Fruit fly (Drosophila melanogaster) whole organism, embryonic: ENCODE measurements around the gene Bug22.

Experiments
- Atf-2 ChIP-seq: fragments of 200-800 bp; sonication (Bioruptor generic); optimal IDR thresholded peaks from 2 replicates; lab custom pipeline; 2016; ENCODE audit warnings: missing biosample characterization, missing genetic modification characterization
- B-H1 ChIP-seq: fragments of 200-800 bp; sonication (Bioruptor generic); IDR thresholded peaks from 3 replicates; pipeline ENCODE4 v1.3.6; 2022; ENCODE audit warnings: missing biosample characterization, missing genetic modification characterization
- Bgb ChIP-seq: fragments of 200-800 bp; sonication (Bioruptor generic); IDR thresholded peaks from 2 replicates; pipeline ENCODE4 v1.3.6; 2022; ENCODE audit warnings: missing biosample characterization, missing genetic modification characterization; ENCODE audit not compliant: partially characterized antibody
- CG10565 ChIP-seq: fragments of 200-800 bp; sonication (Bioruptor generic); optimal IDR thresholded peaks from 3 replicates; lab custom pipeline; 2016; ENCODE audit warnings: missing biosample characterization, mild to moderate bottlenecking, missing genetic modification characterization
- CG11093 ChIP-seq: fragments of 200-800 bp; sonication (Bioruptor generic); IDR thresholded peaks from 3 replicates; pipeline ENCODE4 v1.3.6; 2022; ENCODE audit warnings: missing biosample characterization, missing genetic modification characterization
- CG12659 ChIP-seq: fragments of 200-800 bp; sonication (Bioruptor generic); optimal IDR thresholded peaks from 3 replicates; lab custom pipeline; 2017; ENCODE audit warnings: mild to moderate bottlenecking, missing biosample characterization, missing genetic modification reagents, missing genetic modification characterization
- CG13624 ChIP-seq: fragments of 200-800 bp; sonication (Bioruptor generic); optimal IDR thresholded peaks from 2 replicates; lab custom pipeline; 2016; ENCODE audit warnings: missing biosample characterization, missing genetic modification characterization
- CG13894 ChIP-seq: fragments of 200-800 bp; sonication (Bioruptor generic); optimal IDR thresholded peaks from 3 replicates; lab custom pipeline; 2018; ENCODE audit warnings: missing biosample characterization, mild to moderate bottlenecking, missing genetic modification characterization, moderate library complexity
- CG14667 ChIP-seq: fragments of 200-800 bp; sonication (Bioruptor generic); IDR thresholded peaks from 2 replicates; pipeline ENCODE4 v1.3.6; 2022; ENCODE audit warnings: missing biosample characterization, missing genetic modification characterization
- CG14860 ChIP-seq: fragments of 200-800 bp; sonication (Bioruptor generic); IDR thresholded peaks from 3 replicates; pipeline ENCODE4 v1.3.6; 2022; ENCODE audit warnings: missing biosample characterization, missing genetic modification characterization; ENCODE audit not compliant: partially characterized antibody
- CG1529 ChIP-seq: fragments of 200-800 bp; sonication (Bioruptor generic); optimal IDR thresholded peaks from 3 replicates; lab custom pipeline; 2018; ENCODE audit warnings: missing biosample characterization, missing genetic modification characterization
- CG17912 ChIP-seq: fragments of 200-800 bp; sonication (Bioruptor generic); optimal IDR thresholded peaks from 2 replicates; lab custom pipeline; 2018; ENCODE audit warnings: missing biosample characterization, mild to moderate bottlenecking, missing genetic modification characterization
- CG2120 ChIP-seq: fragments of 200-800 bp; sonication (Bioruptor generic); optimal IDR thresholded peaks from 3 replicates; lab custom pipeline; 2016; ENCODE audit warnings: missing biosample characterization, missing genetic modification characterization
- CG32767 ChIP-seq: fragments of 200-800 bp; sonication (Bioruptor generic); IDR thresholded peaks from 2 replicates; pipeline ENCODE4 v1.3.6; 2022; ENCODE audit warnings: missing biosample characterization, missing genetic modification characterization
- CG7556 ChIP-seq: fragments of 200-800 bp; sonication (Bioruptor generic); optimal IDR thresholded peaks from 2 replicates; lab custom pipeline; 2017; ENCODE audit warnings: missing biosample characterization, mild to moderate bottlenecking, missing genetic modification characterization
- CG7963 ChIP-seq: fragments of 200-800 bp; sonication (Bioruptor generic); IDR thresholded peaks from 3 replicates; pipeline ENCODE4 v1.3.6; 2022; ENCODE audit warnings: missing biosample characterization, missing genetic modification characterization; ENCODE audit not compliant: partially characterized antibody
- Dip3 ChIP-seq: fragments of 200-800 bp; sonication (Bioruptor generic); optimal IDR thresholded peaks from 3 replicates; lab custom pipeline; 2016; ENCODE audit warnings: missing biosample characterization, missing genetic modification characterization
- Dref ChIP-seq: fragments of 200-800 bp; sonication (Bioruptor generic); IDR thresholded peaks from 2 replicates; pipeline ENCODE4 v1.3.6; 2022; ENCODE audit warnings: missing biosample characterization, missing genetic modification characterization
- H15 ChIP-seq: fragments of 200-800 bp; sonication (Bioruptor generic); IDR thresholded peaks from 3 replicates; pipeline ENCODE4 v1.3.6; 2022; ENCODE audit warnings: missing biosample characterization, missing genetic modification characterization
- Hey ChIP-seq: fragments of 200-800 bp; sonication (Bioruptor generic); optimal IDR thresholded peaks from 3 replicates; lab custom pipeline; 2018; ENCODE audit warnings: missing biosample characterization, mild to moderate bottlenecking, missing genetic modification characterization
- Kr ChIP-seq: fragments of 200-800 bp; sonication (Bioruptor generic); optimal IDR thresholded peaks from 2 replicates; lab custom pipeline; 2017; ENCODE audit warnings: missing biosample characterization, mild to moderate bottlenecking, missing genetic modification characterization
- MESR4 ChIP-seq: fragments of 200-800 bp; sonication (Bioruptor generic); optimal IDR thresholded peaks from 2 replicates; lab custom pipeline; 2018; ENCODE audit warnings: missing biosample characterization, mild to moderate bottlenecking, missing genetic modification characterization, moderate library complexity
- PHDP ChIP-seq: fragments of 200-800 bp; sonication (Bioruptor generic); optimal IDR thresholded peaks from 3 replicates; lab custom pipeline; 2018; ENCODE audit warnings: missing biosample characterization, mild to moderate bottlenecking, missing genetic modification characterization, moderate library complexity
- Sox100B ChIP-seq: fragments of 200-800 bp; sonication (Bioruptor generic); optimal IDR thresholded peaks from 3 replicates; lab custom pipeline; 2018; ENCODE audit warnings: missing biosample characterization, mild to moderate bottlenecking, missing genetic modification characterization
- Spps ChIP-seq: fragments of 200-800 bp; sonication (Bioruptor generic); optimal IDR thresholded peaks from 2 replicates; lab custom pipeline; 2018; ENCODE audit warnings: missing biosample characterization, mild to moderate bottlenecking, missing genetic modification characterization
- Sry-δ ChIP-seq: fragments of 200-800 bp; sonication (Bioruptor generic); optimal IDR thresholded peaks from 2 replicates; lab custom pipeline; 2016; ENCODE audit warnings: missing biosample characterization, missing genetic modification characterization
- Taf1 ChIP-seq: fragments of 200-800 bp; sonication (Bioruptor generic); IDR thresholded peaks from 2 replicates; pipeline ENCODE4 v1.3.6; 2022; ENCODE audit warnings: missing biosample characterization, missing genetic modification characterization
- ac ChIP-seq: fragments of 200-800 bp; sonication (Bioruptor generic); optimal IDR thresholded peaks from 3 replicates; lab custom pipeline; 2017; ENCODE audit warnings: missing biosample characterization, mild to moderate bottlenecking, missing genetic modification characterization
- amos ChIP-seq: fragments of 200-800 bp; sonication (Bioruptor generic); IDR thresholded peaks from 2 replicates; pipeline ENCODE4 v1.3.6; 2022; ENCODE audit warnings: missing biosample characterization, missing genetic modification characterization; ENCODE audit not compliant: partially characterized antibody
- ap ChIP-seq: fragments of 200-800 bp; sonication (Bioruptor generic); IDR thresholded peaks from 2 replicates; pipeline ENCODE4 v1.3.6; 2022; ENCODE audit warnings: missing biosample characterization, missing genetic modification characterization
- bcd ChIP-seq: fragments of 200-800 bp; sonication (Bioruptor generic); optimal IDR thresholded peaks from 2 replicates; lab custom pipeline; 2017; ENCODE audit warnings: missing biosample characterization, mild to moderate bottlenecking, missing genetic modification characterization
- caup ChIP-seq: fragments of 200-800 bp; sonication (Bioruptor generic); optimal IDR thresholded peaks from 3 replicates; lab custom pipeline; 2017; ENCODE audit warnings: missing biosample characterization, mild to moderate bottlenecking, missing genetic modification characterization, moderate library complexity; ENCODE audit not compliant: severe bottlenecking
- crol ChIP-seq: fragments of 200-800 bp; sonication (Bioruptor generic); IDR thresholded peaks from 2 replicates; pipeline ENCODE4 v1.3.6; 2022; ENCODE audit warnings: missing biosample characterization, missing genetic modification characterization
- esg ChIP-seq: fragments of 200-800 bp; sonication (Bioruptor generic); conservative IDR thresholded peaks from 2 replicates; pipeline ENCODE4 v1.3.6; 2022; ENCODE audit warnings: missing biosample characterization, missing genetic modification characterization
- fru ChIP-seq: fragments of >200 bp; optimal IDR thresholded peaks from 2 replicates; lab custom pipeline; 2017
- gcm2 ChIP-seq: fragments of 200-800 bp; sonication (Bioruptor generic); optimal IDR thresholded peaks from 2 replicates; lab custom pipeline; 2016; ENCODE audit warnings: missing biosample characterization, missing genetic modification characterization
- hkb ChIP-seq, 2 experiments: fragments of 200-800 bp in 1 of 2; fragments of >200 bp in 1 of 2; sonication (Bioruptor generic) in 1 of 2; IDR thresholded peaks in 1 of 2; optimal IDR thresholded peaks in 1 of 2; 2 replicates each; pipeline versions ENCODE4 v1.3.6 to Lab custom; 2017 to 2022; ENCODE audit warnings: missing biosample characterization in 1 of 2, missing genetic modification characterization in 1 of 2
- inv ChIP-seq: fragments of 200-800 bp; sonication (Bioruptor generic); IDR thresholded peaks from 2 replicates; pipeline ENCODE4 v1.3.6; 2022; ENCODE audit warnings: missing biosample characterization, missing genetic modification characterization; ENCODE audit not compliant: partially characterized antibody
- maf-S ChIP-seq: fragments of 200-800 bp; sonication (Bioruptor generic); optimal IDR thresholded peaks from 2 replicates; lab custom pipeline; 2016; ENCODE audit warnings: missing biosample characterization, missing genetic modification characterization
- nerfin-2 ChIP-seq: fragments of 200-800 bp; sonication (Bioruptor generic); IDR thresholded peaks from 2 replicates; pipeline ENCODE4 v1.3.6; 2022; ENCODE audit warnings: missing biosample characterization, missing genetic modification characterization; ENCODE audit not compliant: partially characterized antibody
- otp ChIP-seq: fragments of 200-800 bp; sonication (Bioruptor generic); IDR thresholded peaks from 3 replicates; pipeline ENCODE4, ENCODE4 v1.3.6; 2022; ENCODE audit warnings: missing biosample characterization, missing genetic modification characterization
- p53 ChIP-seq: fragments of 200-800 bp; sonication (Bioruptor generic); optimal IDR thresholded peaks from 2 replicates; lab custom pipeline; 2016; ENCODE audit warnings: missing biosample characterization, missing genetic modification characterization
- pzg ChIP-seq: fragments of 200-800 bp; sonication (Bioruptor generic); optimal IDR thresholded peaks from 3 replicates; lab custom pipeline; 2018; ENCODE audit warnings: missing biosample characterization, mild to moderate bottlenecking, missing genetic modification characterization, moderate library complexity
- schlank ChIP-seq: fragments of 200-800 bp; sonication (Bioruptor generic); optimal IDR thresholded peaks from 2 replicates; lab custom pipeline; 2018; ENCODE audit warnings: missing biosample characterization, mild to moderate bottlenecking, missing genetic modification characterization
- sens-2 ChIP-seq: fragments of 200-800 bp; sonication (Bioruptor generic); IDR thresholded peaks from 2 replicates; pipeline ENCODE4 v1.3.6; 2022; ENCODE audit warnings: missing biosample characterization, missing genetic modification characterization
- shn ChIP-seq: fragments of 200-800 bp; sonication (Bioruptor generic); optimal IDR thresholded peaks from 3 replicates; lab custom pipeline; 2016; ENCODE audit warnings: missing biosample characterization, missing genetic modification characterization
- so ChIP-seq: fragments of 200-800 bp; sonication (Bioruptor generic); IDR thresholded peaks from 3 replicates; pipeline ENCODE4 v1.3.6; 2022; ENCODE audit warnings: missing biosample characterization, missing genetic modification characterization
- tgo ChIP-seq: fragments of 200-800 bp; sonication (Bioruptor generic); IDR thresholded peaks from 3 replicates; pipeline ENCODE4 v1.3.6; 2022; ENCODE audit warnings: missing biosample characterization, missing genetic modification characterization
- unc-4 ChIP-seq: fragments of 200-800 bp; sonication (Bioruptor generic); IDR thresholded peaks from 2 replicates; pipeline ENCODE4 v1.3.6; 2022; ENCODE audit warnings: missing biosample characterization, missing genetic modification characterization; ENCODE audit not compliant: partially characterized antibody
- usp ChIP-seq: fragments of >200 bp; optimal IDR thresholded peaks from 2 replicates; lab custom pipeline; 2017; ENCODE audit warnings: missing biosample characterization, missing genetic modification characterization
- vvl ChIP-seq: fragments of 200-800 bp; sonication (Bioruptor generic); IDR thresholded peaks from 2 replicates; pipeline ENCODE4 v1.3.6; 2022; ENCODE audit warnings: missing biosample characterization, missing genetic modification characterization

Bug22 gene

DNA sequence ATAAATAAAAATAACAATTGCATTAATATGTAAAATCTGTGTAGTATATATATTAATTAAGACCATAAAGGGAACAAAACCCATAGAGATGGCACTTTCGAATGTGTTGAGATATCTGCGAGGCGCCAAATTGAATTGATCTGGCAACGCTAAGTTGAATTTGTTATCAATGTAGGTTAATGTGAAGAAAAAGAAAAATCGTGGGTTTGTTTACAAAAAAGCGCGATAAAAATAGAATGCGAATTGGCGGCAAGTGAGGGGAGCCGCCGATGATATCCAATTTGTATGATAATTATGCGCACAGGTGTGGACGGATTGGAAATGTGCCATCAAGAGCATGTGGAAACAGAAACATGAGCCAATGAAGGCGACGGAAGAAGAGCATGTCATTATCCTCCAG lies 49.1 kb upstream of the Bug22 start (continued):
- TF ChIP-seq fru (lab: Kevin White, UChicago), result no peak
- peak; percentile 55 for TF ChIP-seq Dref
- TF ChIP-seq vvl, result no peak
- TF ChIP-seq Kr (GFP tag; lab: Kevin White, UChicago), result no peak
- no peak for TF ChIP-seq esg (GFP tag; lab: Robert Waterston, UW)
- TF ChIP-seq H15 (GFP tag; lab: Robert Waterston, UW), result no peak
- TF ChIP-seq CG7963 (GFP tag; lab: Robert Waterston, UW), result no peak
- no peak for TF ChIP-seq sens-2 (GFP tag; lab: Robert Waterston, UW)
- no peak for TF ChIP-seq hkb (optimal IDR thresholded peaks at IDR 0.05; lab: Kevin White, UChicago)
- TF ChIP-seq hkb (GFP tag; IDR thresholded peaks at IDR 0.05; lab: Robert Waterston, UW), result no peak
- TF ChIP-seq Atf-2 (GFP tag; lab: Kevin White, UChicago), result no peak
- TF ChIP-seq bcd, result no peak
- TF ChIP-seq gcm2, result no peak
- TF ChIP-seq CG1529 (GFP tag; lab: Kevin White, UChicago), result no peak
- peak; percentile 80 for TF ChIP-seq Sry-δ (GFP tag; lab: Kevin White, UChicago)
- TF ChIP-seq CG13624 (GFP tag; lab: Kevin White, UChicago), result no peak
- TF ChIP-seq CG32767 (GFP tag; lab: Robert Waterston, UW), result no peak
- TF ChIP-seq p53 (GFP tag; lab: Kevin White, UChicago), result no peak
- no peak for TF ChIP-seq CG14667 (GFP tag; lab: Robert Waterston, UW)
- TF ChIP-seq CG17912, result no peak
- no peak for TF ChIP-seq Taf1 (GFP tag; lab: Robert Waterston, UW)
- TF ChIP-seq B-H1 (GFP tag; lab: Robert Waterston, UW), result no peak
- no peak for TF ChIP-seq MESR4 (GFP tag; lab: Kevin White, UChicago)
- TF ChIP-seq maf-S (GFP tag; lab: Kevin White, UChicago), result no peak
- TF ChIP-seq ap (GFP tag; lab: Robert Waterston, UW), result no peak
- TF ChIP-seq caup (GFP tag; lab: Kevin White, UChicago), result no peak
- TF ChIP-seq Bgb (GFP tag; lab: Robert Waterston, UW), result peak; percentile 34; the same call in 1 of the 2 replicates
- TF ChIP-seq CG7556, result no peak
- TF ChIP-seq Hey (tag; lab: Kevin White, UChicago), result no peak
- no peak for TF ChIP-seq PHDP (tag; lab: Kevin White, UChicago)
- no peak; the same call in 1 of the 2 replicates for TF ChIP-seq crol (GFP tag; lab: Robert Waterston, UW)
- peak; percentile 14 for TF ChIP-seq CG12659
- no peak for TF ChIP-seq tgo (GFP tag; lab: Robert Waterston, UW)
- TF ChIP-seq ac (GFP tag; lab: Kevin White, UChicago), result no peak
- TF ChIP-seq shn, result no peak
- TF ChIP-seq CG14860 (GFP tag; lab: Robert Waterston, UW), result no peak
- TF ChIP-seq CG10565, result no peak
- no peak for TF ChIP-seq Sox100B
- no peak for TF ChIP-seq schlank (tag; lab: Kevin White, UChicago)
- no peak for TF ChIP-seq CG2120 (GFP tag; lab: Kevin White, UChicago)
- no peak for TF ChIP-seq CG13894 (tag; lab: Kevin White, UChicago)
- TF ChIP-seq inv (GFP tag; lab: Robert Waterston, UW), result no peak
- TF ChIP-seq pzg (GFP tag; lab: Kevin White, UChicago), result peak; percentile 58
- no peak for TF ChIP-seq Spps (tag; lab: Kevin White, UChicago)
- no peak for TF ChIP-seq Dip3 (GFP tag; lab: Kevin White, UChicago)
- TF ChIP-seq so (GFP tag; lab: Robert Waterston, UW), result peak; percentile 67; the same call in 2 of the 3 replicates
- TF ChIP-seq usp (GFP tag; lab: Kevin White, UChicago), result no peak
- TF ChIP-seq nerfin-2 (GFP tag; lab: Robert Waterston, UW), result peak; percentile 11; the same call in 1 of the 2 replicates
- no peak for TF ChIP-seq CG11093
- TF ChIP-seq otp, result no peak
- TF ChIP-seq amos (GFP tag; lab: Robert Waterston, UW), result peak; percentile 49; the same call in 1 of the 2 replicates
- peak; percentile 45; the same call in 1 of the 2 replicates for TF ChIP-seq unc-4 (GFP tag; lab: Robert Waterston, UW)
